Worm (Caenorhabditis elegans): ENCODE results near the gene T24H10.1.

ce11 chrII:9137803-9138202 is 38.6 kb downstream of the T24H10.1 start, which contains the start of gene C16D2.3:
- no peak for TF ChIP-seq ztf-25 (GFP tag; IDR thresholded peaks at IDR 0.05)
- TF ChIP-seq snpc-1.1 (tag; optimal IDR thresholded peaks at IDR 0.05; ENCODE audit: insufficient read depth): no peak
- no peak for TF ChIP-seq unc-130 (GFP tag; optimal IDR thresholded peaks at IDR 0.05)
- no peak for TF ChIP-seq snpc-4 (GFP tag; optimal IDR thresholded peaks at IDR 0.05)
- TF ChIP-seq snpc-4 (tag; optimal IDR thresholded peaks at IDR 0.05): no peak
- TF ChIP-seq lin-26 (GFP tag; IDR thresholded peaks at IDR 0.05): no peak
- TF ChIP-seq F49E8.2 (tag; optimal IDR thresholded peaks at IDR 0.05; ENCODE audit: insufficient read depth): no peak
- no peak for TF ChIP-seq atf-7 (tag; optimal IDR thresholded peaks at IDR 0.05)
- no peak for TF ChIP-seq B0019.2 (GFP tag; conservative IDR thresholded peaks at IDR 0.05)
- no peak for TF ChIP-seq pha-4 (tag; optimal IDR thresholded peaks at IDR 0.05)
- no peak for TF ChIP-seq efl-1 (GFP tag; optimal IDR thresholded peaks at IDR 0.05)
- no peak for TF ChIP-seq hmg-1.2 (GFP tag; IDR thresholded peaks at IDR 0.05)
- TF ChIP-seq ztf-18 (tag; optimal IDR thresholded peaks at IDR 0.05): no peak

Measured in whole organism, young adult.